Worm (Caenorhabditis elegans) whole organism, mixed stage, embryonic: Measurements from ENCODE around the gene C08F11.12.

ENCODE experiments used
- M03D4.4 ChIP-seq: sonication (generic microtip); optimal IDR thresholded peaks from 2 replicates; lab custom pipeline; 2017; ENCODE audit warnings: mild to moderate bottlenecking, missing genetic modification characterization, missing compliant biosample characterization
- bed-3 ChIP-seq: fragments of 200-800 bp; sonication (Bioruptor generic); optimal IDR thresholded peaks from 3 replicates; lab custom pipeline; 2018; ENCODE audit warnings: mild to moderate bottlenecking, missing genetic modification characterization, moderate library complexity, missing compliant biosample characterization
- blmp-1 ChIP-seq: fragments of 150-350 bp; optimal IDR thresholded peaks from 2 replicates; lab custom pipeline; 2014; ENCODE audit warnings: missing biosample characterization, missing genetic modification characterization
- ceh-83 ChIP-seq: fragments of 200-800 bp; sonication (Bioruptor generic); optimal IDR thresholded peaks from 2 replicates; lab custom pipeline; 2018; ENCODE audit warnings: mild to moderate bottlenecking, missing genetic modification characterization, missing compliant biosample characterization
- elt-1 ChIP-seq: sonication (generic microtip); optimal IDR thresholded peaks from 2 replicates; lab custom pipeline; 2017; ENCODE audit warnings: missing genetic modification characterization, mild to moderate bottlenecking, missing compliant biosample characterization, antibody characterized with exemption, moderate library complexity, borderline replicate concordance; ENCODE audit not compliant: insufficient read depth
- elt-3 ChIP-seq: fragments of 150-350 bp; optimal IDR thresholded peaks from 2 replicates; lab custom pipeline; 2014; ENCODE audit warnings: missing biosample characterization, missing genetic modification characterization
- hlh-1 ChIP-seq: fragments of 150-350 bp; optimal IDR thresholded peaks from 2 replicates; lab custom pipeline; 2014; ENCODE audit warnings: missing biosample characterization, missing genetic modification reagents, missing genetic modification characterization
- lin-13 ChIP-seq: fragments of 150-350 bp; optimal IDR thresholded peaks from 2 replicates; lab custom pipeline; 2014; ENCODE audit warnings: missing biosample characterization, missing genetic modification characterization
- lin-32 ChIP-seq: fragments of 200-800 bp; sonication (Bioruptor generic); optimal IDR thresholded peaks from 2 replicates; lab custom pipeline; 2018; ENCODE audit warnings: mild to moderate bottlenecking, missing genetic modification characterization, missing compliant biosample characterization
- mab-5 ChIP-seq: fragments of 150-350 bp; optimal IDR thresholded peaks from 2 replicates; lab custom pipeline; 2014; ENCODE audit warnings: missing biosample characterization, missing genetic modification characterization
- mls-2 ChIP-seq: sonication (generic microtip); optimal IDR thresholded peaks from 2 replicates; lab custom pipeline; 2016; ENCODE audit warnings: mild to moderate bottlenecking, missing genetic modification characterization, moderate library complexity, missing compliant biosample characterization
- nhr-237 ChIP-seq: fragments of 150-350 bp; optimal IDR thresholded peaks from 2 replicates; lab custom pipeline; 2014; ENCODE audit warnings: missing biosample characterization, missing genetic modification characterization
- nhr-76 ChIP-seq: sonication (generic microtip); optimal IDR thresholded peaks from 2 replicates; lab custom pipeline; 2017; ENCODE audit warnings: missing biosample characterization, missing genetic modification characterization
- sem-2 ChIP-seq: fragments of 200-800 bp; sonication (Bioruptor generic); optimal IDR thresholded peaks from 2 replicates; lab custom pipeline; 2018; ENCODE audit warnings: mild to moderate bottlenecking, missing genetic modification characterization, missing compliant biosample characterization
- snpc-4 ChIP-seq: fragments of 150-350 bp; optimal IDR thresholded peaks from 2 replicates; lab custom pipeline; 2014; ENCODE audit warnings: missing biosample characterization, missing genetic modification characterization
- sptf-1 ChIP-seq: sonication (generic microtip); optimal IDR thresholded peaks from 2 replicates; lab custom pipeline; 2017; ENCODE audit warnings: mild to moderate bottlenecking, missing genetic modification characterization, moderate library complexity, missing compliant biosample characterization
- unc-39 ChIP-seq: fragments of 150-350 bp; optimal IDR thresholded peaks from 2 replicates; lab custom pipeline; 2014; ENCODE audit warnings: missing biosample characterization, missing genetic modification characterization
- unc-62 ChIP-seq: fragments of 150-350 bp; optimal IDR thresholded peaks from 2 replicates; lab custom pipeline; 2014; ENCODE audit warnings: missing biosample characterization, missing genetic modification reagents, missing genetic modification characterization
- zip-8 ChIP-seq: fragments of 150-350 bp; optimal IDR thresholded peaks from 2 replicates; lab custom pipeline; 2014; ENCODE audit warnings: missing biosample characterization, missing genetic modification characterization
- ztf-11 ChIP-seq: fragments of 150-350 bp; optimal IDR thresholded peaks from 2 replicates; lab custom pipeline; 2014; ENCODE audit warnings: missing biosample characterization, missing genetic modification characterization

C08F11.12 gene

ce11 chrIV:13601973-13602669, 49.2 kb downstream of the C08F11.12 start, which contains the start of gene Y45F10B.59:
Gene Y45F10B.59, plus strand, starts transcription at chrIV:13602619.
- no peak for TF ChIP-seq hlh-1 (tag; lab: Kevin White, UChicago)
- no peak for TF ChIP-seq lin-32

- TF ChIP-seq mls-2 (no peak), ztf-11 (no peak), ceh-83 (GFP tag; lab: Kevin White, UChicago) (no peak), nhr-76 (tag; lab: Kevin White, UChicago) (no peak), lin-13 (tag; lab: Kevin White, UChicago) (no peak), sem-2 (GFP tag; lab: Kevin White, UChicago) (no peak), unc-62 (GFP tag; lab: Kevin White, UChicago) (no peak), zip-8 (tag; lab: Kevin White, UChicago) (no peak), bed-3 (GFP tag; lab: Kevin White, UChicago) (no peak), nhr-237 (no peak), unc-39 (tag; lab: Kevin White, UChicago) (no peak), elt-1 (tag; lab: Kevin White, UChicago) (no peak), snpc-4 (no peak), elt-3 (tag; lab: Kevin White, UChicago) (no peak), blmp-1 (tag; lab: Kevin White, UChicago) (no peak), M03D4.4 (tag; lab: Kevin White, UChicago) (no peak), mab-5 (no peak), sptf-1 (no peak), lin-32 (no peak)
Observed at ce11 chrIV:13601428-13601827, 49.9 kb downstream of the C08F11.12 start.
